Fruit fly (Drosophila melanogaster) whole organism, prepupa: Measurements from ENCODE around the gene CG12253.

ENCODE experiments used
- CG10631 ChIP-seq: fragments of 200-800 bp; sonication (Bioruptor generic); optimal IDR thresholded peaks from 2 replicates; lab custom pipeline; 2016; ENCODE audit warnings: missing biosample characterization, missing genetic modification characterization
- CG11762 ChIP-seq: fragments of 200-800 bp; sonication (Bioruptor generic); optimal IDR thresholded peaks from 3 replicates; lab custom pipeline; 2016; ENCODE audit warnings: missing biosample characterization, missing genetic modification characterization; ENCODE audit not compliant: insufficient read depth
- CG15336 ChIP-seq: fragments of 200-800 bp; sonication (Bioruptor generic); IDR thresholded peaks from 2 replicates; pipeline ENCODE4 v1.3.6; 2022; ENCODE audit warnings: missing biosample characterization, missing genetic modification characterization
- CG1621 ChIP-seq: fragments of 200-800 bp; sonication (Bioruptor generic); optimal IDR thresholded peaks from 3 replicates; lab custom pipeline; 2018; ENCODE audit warnings: missing biosample characterization, mild to moderate bottlenecking, missing genetic modification characterization
- CG16779 ChIP-seq: fragments of 200-800 bp; sonication (Bioruptor generic); optimal IDR thresholded peaks from 3 replicates; lab custom pipeline; 2017; ENCODE audit warnings: missing biosample characterization, mild to moderate bottlenecking, missing genetic modification characterization
- CG3032 ChIP-seq: fragments of 200-800 bp; optimal IDR thresholded peaks from 2 replicates; lab custom pipeline; 2019; ENCODE audit warnings: missing biosample characterization, mild to moderate bottlenecking, missing genetic modification characterization, moderate library complexity
- CG31627 ChIP-seq: fragments of 200-800 bp; sonication (Bioruptor generic); optimal IDR thresholded peaks from 3 replicates; lab custom pipeline; 2016; ENCODE audit warnings: missing biosample characterization, missing genetic modification characterization
- CG32006 ChIP-seq: fragments of 200-800 bp; sonication (Bioruptor generic); optimal IDR thresholded peaks from 3 replicates; lab custom pipeline; 2017; ENCODE audit warnings: missing biosample characterization, mild to moderate bottlenecking, missing genetic modification characterization
- CG34406 ChIP-seq: fragments of 200-800 bp; sonication (Bioruptor generic); optimal IDR thresholded peaks from 3 replicates; lab custom pipeline; 2016; ENCODE audit warnings: missing biosample characterization, missing genetic modification characterization
- CG3919 ChIP-seq: fragments of 200-800 bp; sonication (Bioruptor generic); optimal IDR thresholded peaks from 3 replicates; lab custom pipeline; 2016; ENCODE audit warnings: missing biosample characterization, missing genetic modification characterization
- CG4318 ChIP-seq: fragments of 200-800 bp; sonication (Bioruptor generic); optimal IDR thresholded peaks from 3 replicates; lab custom pipeline; 2017; ENCODE audit warnings: missing biosample characterization, mild to moderate bottlenecking, missing genetic modification characterization
- CG6163 ChIP-seq: fragments of 200-800 bp; sonication (Bioruptor generic); IDR thresholded peaks from 3 replicates; pipeline ENCODE4 v1.3.6; 2022; ENCODE audit warnings: missing biosample characterization, missing genetic modification characterization
- CG6276 ChIP-seq: fragments of 200-800 bp; sonication (Bioruptor generic); optimal IDR thresholded peaks from 2 replicates; lab custom pipeline; 2017; ENCODE audit warnings: missing biosample characterization, mild to moderate bottlenecking, missing genetic modification characterization
- CG6792 ChIP-seq: fragments of 200-800 bp; sonication (Bioruptor generic); optimal IDR thresholded peaks from 3 replicates; lab custom pipeline; 2016; ENCODE audit warnings: missing biosample characterization, missing genetic modification characterization
- CG6854 ChIP-seq: fragments of 200-800 bp; sonication (Bioruptor generic); optimal IDR thresholded peaks from 2 replicates; lab custom pipeline; 2017; ENCODE audit warnings: missing biosample characterization, mild to moderate bottlenecking, missing genetic modification characterization
- CG7368 ChIP-seq: fragments of 200-800 bp; sonication (Bioruptor generic); optimal IDR thresholded peaks from 3 replicates; lab custom pipeline; 2016; ENCODE audit warnings: missing biosample characterization, missing genetic modification characterization
- CG8119 ChIP-seq: fragments of 200-800 bp; sonication (Bioruptor generic); IDR thresholded peaks from 3 replicates; pipeline ENCODE4 v1.3.6; 2022; ENCODE audit warnings: missing biosample characterization, missing genetic modification characterization
- CG8319 ChIP-seq: fragments of 200-800 bp; sonication (Bioruptor generic); optimal IDR thresholded peaks from 3 replicates; lab custom pipeline; 2016; ENCODE audit warnings: missing biosample characterization, missing genetic modification characterization
- CG8632 ChIP-seq: fragments of 200-800 bp; sonication (Bioruptor generic); optimal IDR thresholded peaks from 3 replicates; lab custom pipeline; 2016; ENCODE audit warnings: missing biosample characterization, missing genetic modification characterization
- CG9139 ChIP-seq: fragments of 200-800 bp; sonication (Bioruptor generic); optimal IDR thresholded peaks from 3 replicates; lab custom pipeline; 2017; ENCODE audit warnings: missing biosample characterization, mild to moderate bottlenecking, missing genetic modification characterization
- Eip75B ChIP-seq: fragments of 200-800 bp; sonication (Bioruptor generic); optimal IDR thresholded peaks from 3 replicates; lab custom pipeline; 2016; ENCODE audit warnings: missing biosample characterization, missing genetic modification characterization
- Eip78C ChIP-seq: fragments of 200-800 bp; sonication (Bioruptor generic); peaks from one replicate; lab custom pipeline; 2016; ENCODE audit warnings: missing biosample characterization, missing genetic modification characterization
- Eip93F ChIP-seq: fragments of 200-800 bp; sonication (Bioruptor generic); optimal IDR thresholded peaks from 2 replicates; lab custom pipeline; 2016; ENCODE audit warnings: missing biosample characterization, mild to moderate bottlenecking, missing genetic modification characterization
- Ets21C ChIP-seq: fragments of 200-800 bp; sonication (Bioruptor generic); optimal IDR thresholded peaks from 3 replicates; lab custom pipeline; 2016; ENCODE audit warnings: missing biosample characterization, missing genetic modification characterization
- Ets96B ChIP-seq: fragments of 200-800 bp; optimal IDR thresholded peaks from 2 replicates; lab custom pipeline; 2019; ENCODE audit warnings: missing biosample characterization, mild to moderate bottlenecking, missing genetic modification characterization, moderate library complexity
- Gug ChIP-seq: fragments of 200-800 bp; sonication (Bioruptor generic); IDR thresholded peaks from 2 replicates; pipeline ENCODE4 v1.3.6; 2022; ENCODE audit warnings: missing biosample characterization, missing genetic modification characterization
- Hr38 ChIP-seq: sonication (Bioruptor generic); optimal IDR thresholded peaks from 2 replicates; lab custom pipeline; 2016; ENCODE audit warnings: missing biosample characterization, missing genetic modification characterization
- Hr39 ChIP-seq: fragments of 200-800 bp; sonication (Bioruptor generic); optimal IDR thresholded peaks from 2 replicates; lab custom pipeline; 2016; ENCODE audit warnings: missing biosample characterization, missing genetic modification characterization
- Hr4 ChIP-seq: fragments of 200-800 bp; sonication (Bioruptor generic); optimal IDR thresholded peaks from 3 replicates; lab custom pipeline; 2016; ENCODE audit warnings: missing biosample characterization, missing genetic modification characterization
- Lpt ChIP-seq: fragments of 200-800 bp; sonication (Bioruptor generic); optimal IDR thresholded peaks from 3 replicates; lab custom pipeline; 2016; ENCODE audit warnings: missing biosample characterization, missing genetic modification characterization
- Sox102F ChIP-seq: fragments of 200-800 bp; sonication (Bioruptor generic); optimal IDR thresholded peaks from 2 replicates; lab custom pipeline; 2016; ENCODE audit warnings: missing biosample characterization, mild to moderate bottlenecking, missing genetic modification characterization
- Sox14 ChIP-seq: fragments of 200-800 bp; sonication (Bioruptor generic); optimal IDR thresholded peaks from 3 replicates; lab custom pipeline; 2016; ENCODE audit warnings: missing biosample characterization, missing genetic modification characterization
- achi ChIP-seq: fragments of 200-800 bp; sonication (Bioruptor generic); optimal IDR thresholded peaks from 3 replicates; lab custom pipeline; 2016; ENCODE audit warnings: missing biosample characterization, missing genetic modification characterization
- acj6 ChIP-seq: fragments of 200-800 bp; sonication (Bioruptor generic); optimal IDR thresholded peaks from 3 replicates; lab custom pipeline; 2016; ENCODE audit warnings: missing biosample characterization, missing genetic modification characterization
- cyc ChIP-seq: fragments of 200-800 bp; sonication (Bioruptor generic); optimal IDR thresholded peaks from 3 replicates; lab custom pipeline; 2016; ENCODE audit warnings: missing biosample characterization, missing genetic modification characterization
- dac ChIP-seq: fragments of 200-800 bp; sonication (Bioruptor generic); optimal IDR thresholded peaks from 2 replicates; lab custom pipeline; 2017; ENCODE audit warnings: missing biosample characterization, mild to moderate bottlenecking, missing genetic modification characterization
- eg ChIP-seq: fragments of 200-800 bp; sonication (Bioruptor generic); IDR thresholded peaks from 3 replicates; pipeline ENCODE4 v1.3.6; 2022; ENCODE audit warnings: missing biosample characterization, missing genetic modification characterization
- esn ChIP-seq: fragments of 200-800 bp; sonication (Bioruptor generic); optimal IDR thresholded peaks from 2 replicates; lab custom pipeline; 2016; ENCODE audit warnings: missing biosample characterization, mild to moderate bottlenecking, missing genetic modification characterization, moderate library complexity
- fd59A ChIP-seq: fragments of 200-800 bp; sonication (Bioruptor generic); optimal IDR thresholded peaks from 2 replicates; lab custom pipeline; 2017; ENCODE audit warnings: missing biosample characterization, mild to moderate bottlenecking, missing genetic modification characterization, missing genetic modification reagents
- fd85E ChIP-seq: fragments of 200-800 bp; sonication (Bioruptor generic); optimal IDR thresholded peaks from 3 replicates; lab custom pipeline; 2016; ENCODE audit warnings: missing biosample characterization, missing genetic modification characterization
- lz ChIP-seq: fragments of 200-800 bp; sonication (Bioruptor generic); optimal IDR thresholded peaks from 3 replicates; lab custom pipeline; 2016; ENCODE audit warnings: missing biosample characterization, missing genetic modification characterization
- net ChIP-seq: fragments of 200-800 bp; sonication (Bioruptor generic); optimal IDR thresholded peaks from 3 replicates; lab custom pipeline; 2016; ENCODE audit warnings: missing biosample characterization, missing genetic modification characterization
- pdm3 ChIP-seq: fragments of 200-800 bp; sonication (Bioruptor generic); optimal IDR thresholded peaks from 3 replicates; lab custom pipeline; 2016; ENCODE audit warnings: missing biosample characterization, missing genetic modification characterization
- salr ChIP-seq, 2 experiments: fragments of 200-800 bp; sonication (Bioruptor generic); optimal IDR thresholded peaks; 3 replicates each; lab custom pipeline; 2016 to 2018; ENCODE audit warnings: missing biosample characterization in 2 of 2, missing genetic modification characterization in 2 of 2, mild to moderate bottlenecking in 1 of 2
- spab ChIP-seq: fragments of 200-800 bp; sonication (Bioruptor generic); optimal IDR thresholded peaks from 2 replicates; lab custom pipeline; 2017; ENCODE audit warnings: missing biosample characterization, mild to moderate bottlenecking, missing genetic modification characterization, missing genetic modification reagents
- ss ChIP-seq, 2 experiments: fragments of 200-800 bp; sonication (Bioruptor generic); optimal IDR thresholded peaks; 2 replicates in 1 of 2; 3 replicates in 1 of 2; lab custom pipeline; 2017 to 2018; ENCODE audit warnings: mild to moderate bottlenecking in 2 of 2, missing biosample characterization in 2 of 2, missing genetic modification characterization in 2 of 2, moderate library complexity in 1 of 2
- topi ChIP-seq: fragments of 200-800 bp; sonication (Bioruptor generic); optimal IDR thresholded peaks from 3 replicates; lab custom pipeline; 2016; ENCODE audit warnings: missing biosample characterization, missing genetic modification characterization
- vri ChIP-seq: fragments of 200-800 bp; sonication (Bioruptor generic); optimal IDR thresholded peaks from 3 replicates; lab custom pipeline; 2016; ENCODE audit warnings: missing biosample characterization, mild to moderate bottlenecking, missing genetic modification characterization

Gene CG12253

DNA sequence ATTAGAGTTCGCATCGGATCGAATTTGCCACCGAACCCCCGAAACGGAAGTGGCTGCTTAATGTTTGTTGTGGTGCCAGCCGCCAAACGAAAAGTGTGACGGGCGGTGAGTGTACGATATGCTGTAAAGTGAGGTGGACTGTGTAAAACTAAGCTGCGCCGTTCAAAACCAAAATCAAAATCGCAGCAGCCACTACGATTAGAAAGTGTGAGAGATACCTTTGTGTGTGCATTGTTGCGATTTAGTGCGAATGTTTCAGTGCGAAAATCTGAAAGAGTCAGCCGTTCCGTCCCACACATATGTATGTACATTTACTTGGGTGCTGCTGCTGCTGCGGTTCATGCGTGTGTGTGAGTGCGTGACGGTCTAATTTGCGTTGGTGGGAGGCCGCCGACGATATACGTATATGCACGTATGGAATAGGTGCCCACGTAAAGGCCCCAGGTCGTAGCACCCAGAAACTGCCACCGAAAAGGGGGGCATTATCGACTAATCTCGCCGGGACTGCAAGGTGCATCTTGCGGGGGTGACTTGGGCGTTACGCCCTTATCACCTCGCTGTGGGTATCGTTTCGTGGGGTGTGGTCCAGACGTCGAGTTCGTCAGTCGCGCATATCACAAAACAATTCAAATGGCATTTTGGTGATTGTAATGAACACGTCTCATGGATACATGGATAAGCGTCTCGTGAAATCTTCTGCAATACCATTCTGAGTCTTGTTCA is 10.6 kb upstream of the CG12253 start:
- TF ChIP-seq Eip75B (GFP tag; lab: Kevin White, UChicago), result no peak
- no peak for TF ChIP-seq CG4318 (GFP tag; lab: Kevin White, UChicago)
- no peak for TF ChIP-seq eg (GFP tag; lab: Robert Waterston, UW)
- no peak for TF ChIP-seq CG7368
- no peak for TF ChIP-seq Hr4 (GFP tag; lab: Kevin White, UChicago)
- TF ChIP-seq Lpt (GFP tag; lab: Kevin White, UChicago), result no peak
- no peak; the same call in 1 of the 2 replicates for TF ChIP-seq CG15336
- TF ChIP-seq CG6854 (GFP tag; lab: Kevin White, UChicago), result peak; percentile 55
- TF ChIP-seq Eip78C (GFP tag; lab: Kevin White, UChicago), result peak; percentile 34
- no peak for TF ChIP-seq CG3032 (tag; lab: Kevin White, UChicago)
- TF ChIP-seq esn (GFP tag; lab: Kevin White, UChicago), result peak; percentile 16
- TF ChIP-seq, all 60 proteins: peak for 3

DNA sequence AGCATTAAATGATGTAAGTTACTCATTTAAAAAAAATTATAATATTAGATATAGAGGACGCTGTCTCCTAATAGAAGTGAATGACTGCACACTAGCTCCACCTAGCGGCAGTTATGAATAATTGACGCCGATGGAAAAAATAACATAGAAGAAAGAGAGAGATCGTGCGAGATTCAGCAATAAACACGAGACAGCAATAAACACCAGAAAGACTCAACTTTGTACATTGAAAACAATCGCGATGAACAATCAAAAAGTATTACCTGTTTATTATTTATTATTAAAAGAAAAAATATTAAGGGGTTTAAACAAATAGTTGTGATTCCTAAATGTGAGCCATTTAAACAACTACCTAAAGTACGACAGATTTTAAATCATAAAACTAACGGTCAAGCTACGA is 1.5 kb upstream of the CG12253 start:
- TF ChIP-seq CG34406 (GFP tag; lab: Kevin White, UChicago), result no peak
- TF ChIP-seq CG6276 (GFP tag; lab: Kevin White, UChicago), result no peak
- TF ChIP-seq CG9139 (GFP tag; lab: Kevin White, UChicago), result no peak
- no peak for TF ChIP-seq Eip93F (GFP tag; lab: Kevin White, UChicago)
- no peak for TF ChIP-seq Lpt (GFP tag; lab: Kevin White, UChicago)
- TF ChIP-seq CG10631 (GFP tag; lab: Kevin White, UChicago), result no peak
- TF ChIP-seq fd85E (GFP tag; lab: Kevin White, UChicago), result no peak
- TF ChIP-seq fd59A (GFP tag; lab: Kevin White, UChicago), result no peak
- TF ChIP-seq achi (GFP tag; lab: Kevin White, UChicago), result no peak
- no peak for TF ChIP-seq CG8119 (GFP tag; lab: Robert Waterston, UW)
- TF ChIP-seq CG3032 (tag; lab: Kevin White, UChicago), result peak; percentile 5
- no peak for TF ChIP-seq Hr38 (GFP tag; lab: Kevin White, UChicago)
- no peak for TF ChIP-seq Hr39
- TF ChIP-seq Ets21C (GFP tag; lab: Kevin White, UChicago), result no peak
- TF ChIP-seq CG11762 (GFP tag; lab: Kevin White, UChicago), result peak; percentile 29
- peak; percentile 2 for TF ChIP-seq dac (GFP tag; lab: Kevin White, UChicago)
- TF ChIP-seq Ets96B (tag; lab: Kevin White, UChicago), result peak; percentile 13
- no peak for TF ChIP-seq CG6792 (GFP tag; lab: Kevin White, UChicago)
- TF ChIP-seq eg (GFP tag; lab: Robert Waterston, UW), result no peak; the same call in 1 of the 3 replicates
- TF ChIP-seq cyc (GFP tag; lab: Kevin White, UChicago), result no peak
- no peak for TF ChIP-seq Sox14 (GFP tag; lab: Kevin White, UChicago)
- no peak for TF ChIP-seq CG31627 (GFP tag; lab: Kevin White, UChicago)
- TF ChIP-seq CG8319, result no peak
- TF ChIP-seq ss (GFP tag; optimal IDR thresholded peaks at IDR 0.05; lab: Kevin White, UChicago), result no peak
- TF ChIP-seq Sox102F (GFP tag; lab: Kevin White, UChicago), result no peak
- TF ChIP-seq CG32006, result no peak
- no peak for TF ChIP-seq CG3919 (GFP tag; lab: Kevin White, UChicago)
- no peak for TF ChIP-seq CG7368
- TF ChIP-seq CG8632 (GFP tag; lab: Kevin White, UChicago), result no peak
- no peak for TF ChIP-seq CG6854 (GFP tag; lab: Kevin White, UChicago)
- TF ChIP-seq spab (GFP tag; lab: Kevin White, UChicago), result no peak
- peak; percentile 13 for TF ChIP-seq Eip75B (GFP tag; lab: Kevin White, UChicago)
- TF ChIP-seq salr (GFP tag; optimal IDR thresholded peaks at IDR 0.05; lab: Kevin White, UChicago), result no peak
- no peak for TF ChIP-seq pdm3
- no peak for TF ChIP-seq lz (GFP tag; lab: Kevin White, UChicago)
- TF ChIP-seq esn (GFP tag; lab: Kevin White, UChicago), result no peak
- TF ChIP-seq net, result no peak
- TF ChIP-seq CG6163 (GFP tag; lab: Robert Waterston, UW), result no peak
- TF ChIP-seq vri (GFP tag; lab: Kevin White, UChicago), result no peak
- no peak for TF ChIP-seq CG1621 (tag; lab: Kevin White, UChicago)
- no peak for TF ChIP-seq acj6 (GFP tag; lab: Kevin White, UChicago)
- no peak for TF ChIP-seq topi (GFP tag; lab: Kevin White, UChicago)
- TF ChIP-seq Eip78C (GFP tag; lab: Kevin White, UChicago), result peak; percentile 84
- peak; percentile 64 for TF ChIP-seq Hr4 (GFP tag; lab: Kevin White, UChicago)
- TF ChIP-seq Gug (GFP tag; lab: Robert Waterston, UW), result no peak
- TF ChIP-seq CG16779, result no peak
